Worm (Caenorhabditis elegans) whole organism, young adult: ENCODE results near the gene tsfm-1.

Experiments
- B0035.1 ChIP-seq: sonication (generic microtip); optimal IDR thresholded peaks from 2 replicates; lab custom pipeline; 2016; ENCODE audit warnings: missing genetic modification characterization, mild to moderate bottlenecking, missing compliant biosample characterization, missing genotype, missing genetic modification reagents
- C06A6.2 ChIP-seq: fragments of 200-800 bp; sonication (Bioruptor generic); conservative IDR thresholded peaks from 2 replicates; pipeline ENCODE4 v1.3.6; 2022; ENCODE audit warnings: missing genetic modification characterization, missing compliant biosample characterization
- F22D6.2 ChIP-seq: sonication (generic microtip); optimal IDR thresholded peaks from 2 replicates; lab custom pipeline; 2016; ENCODE audit warnings: mild to moderate bottlenecking, missing genetic modification characterization, missing compliant biosample characterization
- F33H1.4 ChIP-seq: fragments of 200-800 bp; sonication (Bioruptor generic); IDR thresholded peaks from 2 replicates; pipeline ENCODE4 v1.3.6; 2022; ENCODE audit warnings: missing genetic modification reagents, missing genetic modification characterization, missing compliant biosample characterization
- F39B2.1 ChIP-seq: fragments of 200-800 bp; sonication (Bioruptor generic); IDR thresholded peaks from 2 replicates; pipeline ENCODE4 v1.3.6; 2022; ENCODE audit warnings: missing genetic modification reagents, missing genetic modification characterization, missing compliant biosample characterization
- K11D2.4 ChIP-seq: fragments of 200-800 bp; sonication (Bioruptor generic); IDR thresholded peaks from 2 replicates; pipeline ENCODE4 v1.3.6; 2022; ENCODE audit warnings: missing genetic modification reagents, missing genetic modification characterization, missing compliant biosample characterization
- Y53G8AR.9 ChIP-seq: fragments of 200-800 bp; sonication (Bioruptor generic); conservative IDR thresholded peaks from 2 replicates; pipeline ENCODE4 v1.3.6; 2022; ENCODE audit warnings: missing genetic modification reagents, missing genetic modification characterization, missing compliant biosample characterization
- akir-1 ChIP-seq: fragments of 200-800 bp; sonication (Bioruptor generic); optimal IDR thresholded peaks from 2 replicates; lab custom pipeline; 2018; ENCODE audit warnings: mild to moderate bottlenecking, missing genetic modification characterization, moderate library complexity, missing compliant biosample characterization
- atf-7 ChIP-seq: sonication (generic microtip); optimal IDR thresholded peaks from 2 replicates; lab custom pipeline; 2017; ENCODE audit warnings: mild to moderate bottlenecking, missing genetic modification characterization, missing compliant biosample characterization
- athp-1 ChIP-seq: sonication (generic microtip); optimal IDR thresholded peaks from 2 replicates; lab custom pipeline; 2017; ENCODE audit warnings: mild to moderate bottlenecking, missing genetic modification characterization, missing compliant biosample characterization
- attf-5 ChIP-seq: fragments of 200-800 bp; sonication (Bioruptor generic); optimal IDR thresholded peaks from 2 replicates; lab custom pipeline; 2018; ENCODE audit warnings: mild to moderate bottlenecking, missing genetic modification characterization, missing compliant biosample characterization
- bed-1 ChIP-seq: fragments of 200-800 bp; sonication (Bioruptor generic); IDR thresholded peaks from 2 replicates; pipeline ENCODE4 v1.3.6; 2022; ENCODE audit warnings: missing genetic modification reagents, missing genetic modification characterization, missing compliant biosample characterization
- bed-2 ChIP-seq: fragments of 200-800 bp; sonication (Bioruptor generic); IDR thresholded peaks from 2 replicates; pipeline ENCODE4 v1.3.6; 2022; ENCODE audit warnings: missing genetic modification reagents, missing genetic modification characterization, missing compliant biosample characterization
- ccch-3 ChIP-seq: fragments of 200-800 bp; sonication (Bioruptor generic); optimal IDR thresholded peaks from 2 replicates; lab custom pipeline; 2018; ENCODE audit warnings: mild to moderate bottlenecking, missing genetic modification characterization, missing compliant biosample characterization
- cebp-2 ChIP-seq: fragments of 200-800 bp; sonication (Bioruptor generic); IDR thresholded peaks from 2 replicates; pipeline ENCODE4 v1.3.6; 2022; ENCODE audit warnings: missing genetic modification characterization, missing compliant biosample characterization
- ceh-27 ChIP-seq: fragments of 200-800 bp; sonication (Bioruptor generic); optimal IDR thresholded peaks from 2 replicates; lab custom pipeline; 2018; ENCODE audit warnings: mild to moderate bottlenecking, missing genetic modification characterization, moderate library complexity, missing compliant biosample characterization
- ceh-91 ChIP-seq: fragments of 200-800 bp; sonication (Bioruptor generic); IDR thresholded peaks from 2 replicates; pipeline ENCODE4 v1.3.6; 2022; ENCODE audit warnings: missing genetic modification reagents, missing genetic modification characterization, missing compliant biosample characterization
- chd-7 ChIP-seq: sonication (generic microtip); optimal IDR thresholded peaks from 2 replicates; lab custom pipeline; 2016; ENCODE audit warnings: mild to moderate bottlenecking, missing genetic modification characterization, moderate library complexity, missing compliant biosample characterization
- dpff-1 ChIP-seq: sonication (generic microtip); optimal IDR thresholded peaks from 2 replicates; lab custom pipeline; 2017; ENCODE audit warnings: mild to moderate bottlenecking, missing genetic modification characterization, missing compliant biosample characterization
- ets-4 ChIP-seq: fragments of 200-800 bp; sonication (Bioruptor generic); optimal IDR thresholded peaks from 2 replicates; lab custom pipeline; 2018; ENCODE audit warnings: mild to moderate bottlenecking, missing genetic modification characterization, missing compliant biosample characterization
- fkh-3 ChIP-seq: sonication (generic microtip); optimal IDR thresholded peaks from 2 replicates; lab custom pipeline; 2016; ENCODE audit warnings: mild to moderate bottlenecking, missing genetic modification characterization, missing compliant biosample characterization
- gei-17 ChIP-seq: fragments of 200-800 bp; sonication (Bioruptor generic); optimal IDR thresholded peaks from 2 replicates; lab custom pipeline; 2018; ENCODE audit warnings: mild to moderate bottlenecking, missing genetic modification characterization, missing compliant biosample characterization
- him-1 ChIP-seq: sonication (generic microtip); optimal IDR thresholded peaks from 2 replicates; lab custom pipeline; 2016; ENCODE audit warnings: missing genotype, missing genetic modification reagents, missing genetic modification characterization, missing compliant biosample characterization
- hlh-26 ChIP-seq: fragments of 200-800 bp; sonication (Bioruptor generic); conservative IDR thresholded peaks from 2 replicates; pipeline ENCODE4 v1.3.6; 2022; ENCODE audit warnings: missing genetic modification reagents, missing genetic modification characterization, missing compliant biosample characterization
- hmg-1.2 ChIP-seq: fragments of 200-800 bp; sonication (Bioruptor generic); IDR thresholded peaks from 2 replicates; pipeline ENCODE4 v1.3.6; 2022; ENCODE audit warnings: missing genetic modification reagents, missing genetic modification characterization, missing compliant biosample characterization
- hmg-20 ChIP-seq: fragments of 200-800 bp; sonication (Bioruptor generic); IDR thresholded peaks from 2 replicates; pipeline ENCODE4 v1.3.6; 2022; ENCODE audit warnings: missing genetic modification reagents, missing genetic modification characterization, missing compliant biosample characterization
- hrde-1 ChIP-seq: sonication (generic microtip); optimal IDR thresholded peaks from 2 replicates; lab custom pipeline; 2016; ENCODE audit warnings: missing genetic modification characterization, mild to moderate bottlenecking, missing compliant biosample characterization, moderate library complexity, missing genotype, missing genetic modification reagents, borderline replicate concordance
- lin-26 ChIP-seq: fragments of 200-800 bp; sonication (Bioruptor generic); IDR thresholded peaks from 2 replicates; pipeline ENCODE4 v1.3.6; 2022; ENCODE audit warnings: missing genetic modification reagents, missing genetic modification characterization, missing compliant biosample characterization
- lin-35 ChIP-seq, 3 experiments: fragments of 150-350 bp in 2 of 3; sonication (generic microtip) in 1 of 3; optimal IDR thresholded peaks; 2 replicates each; lab custom pipeline; 2014 to 2018; ENCODE audit warnings: missing biosample characterization in 3 of 3, missing genetic modification characterization in 3 of 3, missing genetic modification reagents in 3 of 3
- lin-54 ChIP-seq: fragments of 200-800 bp; sonication (Bioruptor generic); optimal IDR thresholded peaks from 2 replicates; lab custom pipeline; 2018; ENCODE audit warnings: mild to moderate bottlenecking, missing genetic modification characterization, missing compliant biosample characterization
- lir-1 ChIP-seq: fragments of 200-800 bp; sonication (Bioruptor generic); conservative IDR thresholded peaks from 2 replicates; pipeline ENCODE4 v1.3.6; 2022; ENCODE audit warnings: missing genetic modification reagents, missing genetic modification characterization, missing compliant biosample characterization
- lsl-1 ChIP-seq: fragments of 200-800 bp; sonication (Bioruptor generic); optimal IDR thresholded peaks from 2 replicates; lab custom pipeline; 2018; ENCODE audit warnings: mild to moderate bottlenecking, missing genetic modification characterization, moderate library complexity, missing compliant biosample characterization
- lsy-27 ChIP-seq: sonication (generic microtip); optimal IDR thresholded peaks from 2 replicates; lab custom pipeline; 2017; ENCODE audit warnings: missing genetic modification characterization, mild to moderate bottlenecking, missing compliant biosample characterization, antibody characterized with exemption, missing genotype, borderline replicate concordance; ENCODE audit not compliant: insufficient read depth
- madf-3 ChIP-seq: fragments of 200-800 bp; sonication (Bioruptor generic); IDR thresholded peaks from 2 replicates; pipeline ENCODE4 v1.3.6; 2022; ENCODE audit warnings: missing genetic modification reagents, missing genetic modification characterization, missing compliant biosample characterization
- nhr-179 ChIP-seq: sonication (generic microtip); optimal IDR thresholded peaks from 2 replicates; lab custom pipeline; 2016; ENCODE audit warnings: mild to moderate bottlenecking, missing genetic modification characterization, missing compliant biosample characterization
- pha-4 ChIP-seq: fragments of 150-350 bp; sonication (generic microtip); optimal IDR thresholded peaks from 2 replicates; lab custom pipeline; 2014; ENCODE audit warnings: missing biosample characterization, missing genetic modification reagents, missing genetic modification characterization
- rec-8 ChIP-seq, 2 experiments: sonication (generic microtip); optimal IDR thresholded peaks; 2 replicates each; lab custom pipeline; 2016; ENCODE audit warnings: mild to moderate bottlenecking in 2 of 2, missing genetic modification characterization in 2 of 2, missing genetic modification reagents in 2 of 2, missing genotype in 2 of 2, missing biosample characterization in 1 of 2, missing compliant biosample characterization in 1 of 2, moderate library complexity in 1 of 2
- rpc-1 ChIP-seq, 2 experiments: fragments of 150-350 bp in 1 of 2; sonication (generic microtip) in 1 of 2; optimal IDR thresholded peaks; 2 replicates each; lab custom pipeline; 2014 to 2018; ENCODE audit warnings: missing biosample characterization in 1 of 2, missing genetic modification characterization in 1 of 2, missing genetic modification reagents in 1 of 2, missing genotype in 1 of 2
- snpc-1.1 ChIP-seq: sonication (generic microtip); optimal IDR thresholded peaks from 2 replicates; lab custom pipeline; 2017; ENCODE audit warnings: missing genetic modification characterization, mild to moderate bottlenecking, missing compliant biosample characterization, antibody characterized with exemption, moderate library complexity, missing genotype, missing genetic modification reagents; ENCODE audit not compliant: insufficient read depth
- snpc-4 ChIP-seq, 5 experiments: fragments of 150-350 bp in 1 of 5; sonication (generic microtip) in 4 of 5; optimal IDR thresholded peaks; 2 replicates each; lab custom pipeline; 2014 to 2018; ENCODE audit warnings: missing genetic modification characterization in 5 of 5, missing biosample characterization in 3 of 5, antibody characterized with exemption in 2 of 5, mild to moderate bottlenecking in 2 of 5, missing compliant biosample characterization in 2 of 5, missing genotype in 2 of 5, moderate library complexity in 2 of 5, missing genetic modification reagents in 1 of 5
- somi-1 ChIP-seq: fragments of 200-800 bp; sonication (Bioruptor generic); optimal IDR thresholded peaks from 2 replicates; lab custom pipeline; 2018; ENCODE audit warnings: mild to moderate bottlenecking, missing genetic modification characterization, missing compliant biosample characterization
- sptf-2 ChIP-seq: fragments of 200-800 bp; sonication (Bioruptor generic); optimal IDR thresholded peaks from 2 replicates; lab custom pipeline; 2018; ENCODE audit warnings: mild to moderate bottlenecking, missing genetic modification characterization, missing compliant biosample characterization
- xnd-1 ChIP-seq: sonication (generic microtip); optimal IDR thresholded peaks from 2 replicates; lab custom pipeline; 2016; ENCODE audit warnings: missing genotype, missing genetic modification reagents, missing genetic modification characterization, missing compliant biosample characterization
- zim-3 ChIP-seq: sonication (generic microtip); optimal IDR thresholded peaks from 2 replicates; lab custom pipeline; 2017; ENCODE audit warnings: mild to moderate bottlenecking, missing genetic modification characterization, moderate library complexity, missing compliant biosample characterization
- ztf-3 ChIP-seq: fragments of 200-800 bp; sonication (Bioruptor generic); optimal IDR thresholded peaks from 2 replicates; lab custom pipeline; 2018; ENCODE audit warnings: mild to moderate bottlenecking, missing genetic modification characterization, missing compliant biosample characterization
- ztf-6 ChIP-seq: fragments of 200-800 bp; sonication (Bioruptor generic); IDR thresholded peaks from 2 replicates; pipeline ENCODE4 v1.3.6; 2022; ENCODE audit warnings: missing genetic modification reagents, missing genetic modification characterization, missing compliant biosample characterization

tsfm-1 gene

ce11 chrV:12317894-12318553, 46.7 kb upstream of the tsfm-1 start, which contains the start of the genes R04F11.5 and R04F11.2:
Gene R04F11.5, minus strand, starts transcription at chrV:12318019.
Gene R04F11.2, plus strand, starts transcription at chrV:12318381.
- TF ChIP-seq snpc-1.1 (tag; lab: Kevin White, UChicago): peak; percentile 9
- peak; percentile 46; the same call in 1 of the 2 replicates for TF ChIP-seq Y53G8AR.9 (GFP tag; lab: Robert Waterston, UW)
- TF ChIP-seq gei-17 (GFP tag; lab: Kevin White, UChicago): no peak
- TF ChIP-seq attf-5: peak; percentile 88
- no peak for TF ChIP-seq ztf-6 (GFP tag; lab: Robert Waterston, UW)
- TF ChIP-seq bed-1 (GFP tag; lab: Robert Waterston, UW): no peak
- TF ChIP-seq rec-8 (tag; optimal IDR thresholded peaks at IDR 0.05; lab: Kevin White, UChicago): no peak
- no peak for TF ChIP-seq B0035.1
- TF ChIP-seq akir-1 (GFP tag; lab: Kevin White, UChicago): no peak
- no peak for TF ChIP-seq cebp-2 (GFP tag; lab: Robert Waterston, UW)
- TF ChIP-seq pha-4 (tag; lab: Kevin White, UChicago): no peak
- no peak for TF ChIP-seq snpc-4 (GFP tag; optimal IDR thresholded peaks at IDR 0.05; lab: Kevin White, UChicago)
- TF ChIP-seq snpc-4 (tag; optimal IDR thresholded peaks at IDR 0.05; lab: Kevin White, UChicago): peak; percentile 31 to 66 (median 38)
- peak; percentile 81 for TF ChIP-seq ceh-91 (GFP tag; lab: Robert Waterston, UW)
- TF ChIP-seq somi-1 (GFP tag; lab: Kevin White, UChicago): no peak
- TF ChIP-seq lir-1: no peak
- no peak for TF ChIP-seq hmg-20 (GFP tag; lab: Robert Waterston, UW)
- TF ChIP-seq zim-3: no peak
- TF ChIP-seq hlh-26 (GFP tag; lab: Robert Waterston, UW): no peak
- TF ChIP-seq ceh-27 (GFP tag; lab: Kevin White, UChicago): peak; percentile 39
- no peak for TF ChIP-seq lin-26 (GFP tag; lab: Robert Waterston, UW)
- no peak for TF ChIP-seq K11D2.4
- peak; percentile 10 to 81 (median 15) for TF ChIP-seq lin-35 (GFP tag; optimal IDR thresholded peaks at IDR 0.05; lab: Kevin White, UChicago)
- TF ChIP-seq F39B2.1 (GFP tag; lab: Robert Waterston, UW): no peak
- TF ChIP-seq dpff-1: no peak
- no peak for TF ChIP-seq chd-7 (tag; lab: Kevin White, UChicago)
- no peak for TF ChIP-seq athp-1 (tag; lab: Kevin White, UChicago)
- no peak for TF ChIP-seq ztf-3 (GFP tag; lab: Kevin White, UChicago)
- 0 out of 2 replicates have a peak, but pooled peaks have one; percentile 60 for TF ChIP-seq madf-3 (GFP tag; lab: Robert Waterston, UW)
- TF ChIP-seq hmg-1.2: peak; percentile 58
- no peak for TF ChIP-seq ets-4 (GFP tag; lab: Kevin White, UChicago)
- no peak for TF ChIP-seq bed-2
- no peak for TF ChIP-seq hrde-1 (tag; lab: Kevin White, UChicago)
- peak; percentile 94 for TF ChIP-seq F33H1.4
- TF ChIP-seq xnd-1 (tag; lab: Kevin White, UChicago): peak; percentile 40
- no peak for TF ChIP-seq fkh-3
- peak; percentile 77 for TF ChIP-seq lin-54 (GFP tag; lab: Kevin White, UChicago)
- no peak for TF ChIP-seq ccch-3
- no peak for TF ChIP-seq C06A6.2 (GFP tag; lab: Robert Waterston, UW)
- TF ChIP-seq rpc-1 (optimal IDR thresholded peaks at IDR 0.05; lab: Kevin White, UChicago): no peak
- no peak for TF ChIP-seq rpc-1 (tag; optimal IDR thresholded peaks at IDR 0.05; lab: Kevin White, UChicago)
- peak; percentile 95 for TF ChIP-seq lsl-1 (GFP tag; lab: Kevin White, UChicago)
- no peak for TF ChIP-seq nhr-179 (tag; lab: Kevin White, UChicago)
- no peak for TF ChIP-seq him-1
- peak; percentile 32 for TF ChIP-seq lsy-27
- TF ChIP-seq F22D6.2 (tag; lab: Kevin White, UChicago): no peak
- no peak for TF ChIP-seq sptf-2 (GFP tag; lab: Kevin White, UChicago)
- TF ChIP-seq atf-7 (tag; lab: Kevin White, UChicago): no peak
